Worm (Caenorhabditis elegans): ENCODE results near the gene sqt-3.

The sqt-3 gene

DNA sequence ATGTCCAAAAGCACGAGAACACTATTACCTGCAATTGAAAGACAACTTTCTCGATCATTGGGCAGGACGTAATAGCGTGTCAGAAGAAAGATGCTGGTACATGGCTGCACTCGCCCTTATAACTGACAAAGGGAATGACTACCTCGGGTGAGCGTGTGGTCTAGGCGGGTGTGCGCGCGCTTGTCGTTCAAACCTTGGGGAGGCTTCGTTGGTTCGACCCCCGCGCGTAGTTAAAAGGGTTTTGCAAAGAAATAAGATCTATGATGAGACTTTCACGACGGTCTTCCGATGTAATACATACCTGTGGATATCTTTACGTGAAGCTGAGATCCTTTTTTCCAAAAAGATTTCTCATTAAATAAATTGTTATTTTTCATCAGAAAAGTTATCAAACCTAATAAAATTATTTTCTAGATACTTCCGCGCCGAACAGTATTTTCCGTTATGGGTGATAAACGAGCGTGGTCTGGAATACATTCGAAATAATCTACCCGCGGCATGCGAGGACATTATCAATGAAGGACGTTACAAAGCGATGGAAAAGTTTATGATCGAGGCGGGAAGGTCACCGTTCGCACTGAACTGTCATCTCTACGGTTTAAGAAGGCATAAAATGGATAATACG is 49.0 kb upstream of the sqt-3 start (continued):
- TF ChIP-seq snpc-3.4 (tag; optimal IDR thresholded peaks at IDR 0.05), result peak; percentile 91
- peak; percentile 100 for TF ChIP-seq nhr-120 (GFP tag; IDR thresholded peaks at IDR 0.05)
- TF ChIP-seq repo-1 (tag; optimal IDR thresholded peaks at IDR 0.05), result peak; percentile 99
- peak; percentile 96 for TF ChIP-seq F39B2.1 (GFP tag; IDR thresholded peaks at IDR 0.05)
- TF ChIP-seq K11D2.4 (GFP tag; IDR thresholded peaks at IDR 0.05), result peak; percentile 93
- TF ChIP-seq sptf-2 (GFP tag; optimal IDR thresholded peaks at IDR 0.05), result peak; percentile 100
- peak; percentile 99 for TF ChIP-seq Y56A3A.18 (GFP tag; IDR thresholded peaks at IDR 0.05)
- peak; percentile 99 for TF ChIP-seq dpff-1 (tag; optimal IDR thresholded peaks at IDR 0.05)
- TF ChIP-seq akir-1 (GFP tag; optimal IDR thresholded peaks at IDR 0.05), result peak; percentile 89
- TF ChIP-seq ccch-3 (GFP tag; optimal IDR thresholded peaks at IDR 0.05), result peak; percentile 98
- TF ChIP-seq madf-8 (GFP tag; conservative IDR thresholded peaks at IDR 0.05), result peak; percentile 81
- peak; percentile 96 for TF ChIP-seq T07F8.4 (tag; optimal IDR thresholded peaks at IDR 0.05)
- TF ChIP-seq F55B11.4 (tag; optimal IDR thresholded peaks at IDR 0.05; ENCODE audit: borderline replicate concordance, insufficient read depth), result peak; percentile 58
- TF ChIP-seq cebp-1 (GFP tag; IDR thresholded peaks at IDR 0.05), result peak; percentile 87
- peak; percentile 94 for TF ChIP-seq cebp-1 (tag; optimal IDR thresholded peaks at IDR 0.05)
- peak; percentile 100 for TF ChIP-seq F57A8.1 (GFP tag; optimal IDR thresholded peaks at IDR 0.05)
- TF ChIP-seq zim-3 (tag; optimal IDR thresholded peaks at IDR 0.05), result peak; percentile 99
- peak; percentile 76 for TF ChIP-seq sdz-38 (tag; optimal IDR thresholded peaks at IDR 0.05)
- peak; percentile 96 for TF ChIP-seq somi-1 (GFP tag; optimal IDR thresholded peaks at IDR 0.05)
- peak; percentile 95 for TF ChIP-seq madf-3 (GFP tag; IDR thresholded peaks at IDR 0.05)
- peak; percentile 13 to 79 (median 70) for TF ChIP-seq lin-35 (GFP tag; optimal IDR thresholded peaks at IDR 0.05)
- TF ChIP-seq ztf-3 (GFP tag; optimal IDR thresholded peaks at IDR 0.05), result peak; percentile 87
- TF ChIP-seq D2030.7 (GFP tag; IDR thresholded peaks at IDR 0.05), result peak; percentile 90
- peak; percentile 80 for TF ChIP-seq ceh-91 (GFP tag; IDR thresholded peaks at IDR 0.05)
- TF ChIP-seq C17E4.6 (GFP tag; IDR thresholded peaks at IDR 0.05), result peak; percentile 96
- TF ChIP-seq madf-6 (GFP tag; IDR thresholded peaks at IDR 0.05), result peak; percentile 92
- peak; percentile 95 for TF ChIP-seq ztf-26 (tag; optimal IDR thresholded peaks at IDR 0.05)
- peak; percentile 82 for TF ChIP-seq egrh-3 (GFP tag; IDR thresholded peaks at IDR 0.05)
- TF ChIP-seq F33H1.4 (GFP tag; IDR thresholded peaks at IDR 0.05), result peak; percentile 74
- TF ChIP-seq madf-10 (tag; optimal IDR thresholded peaks at IDR 0.05), result peak; percentile 93
- TF ChIP-seq ceh-79 (tag; optimal IDR thresholded peaks at IDR 0.05), result peak; percentile 100
- TF ChIP-seq B0019.2 (GFP tag; conservative IDR thresholded peaks at IDR 0.05), result peak; percentile 89
- peak; percentile 100 for TF ChIP-seq fkh-3 (tag; optimal IDR thresholded peaks at IDR 0.05)
- TF ChIP-seq Y53F4B.3 (GFP tag; IDR thresholded peaks at IDR 0.05), result peak; percentile 90
- peak; percentile 49 for TF ChIP-seq efl-1 (GFP tag; optimal IDR thresholded peaks at IDR 0.05)
- TF ChIP-seq lir-1 (GFP tag; conservative IDR thresholded peaks at IDR 0.05), result peak; percentile 78; the same call in 1 of the 2 replicates
- TF ChIP-seq nhr-27 (tag; optimal IDR thresholded peaks at IDR 0.05), result peak; percentile 100
- TF ChIP-seq attf-6 (GFP tag; IDR thresholded peaks at IDR 0.05), result peak; percentile 92
- TF ChIP-seq ztf-6 (GFP tag; IDR thresholded peaks at IDR 0.05), result peak; percentile 95
- peak; percentile 100 for TF ChIP-seq cebp-2 (GFP tag; IDR thresholded peaks at IDR 0.05)
- TF ChIP-seq sea-2 (GFP tag; IDR thresholded peaks at IDR 0.05), result peak; percentile 99
- TF ChIP-seq hmg-1.2 (GFP tag; IDR thresholded peaks at IDR 0.05), result peak; percentile 91
- TF ChIP-seq let-526 (GFP tag; IDR thresholded peaks at IDR 0.05), result peak; percentile 97
- TF ChIP-seq zfh-2 (GFP tag; conservative IDR thresholded peaks at IDR 0.05), result peak; percentile 99
- TF ChIP-seq nhr-179 (tag; optimal IDR thresholded peaks at IDR 0.05), result peak; percentile 90
- peak; percentile 99 for TF ChIP-seq lin-26 (GFP tag; IDR thresholded peaks at IDR 0.05)
- peak; percentile 97 for TF ChIP-seq ceh-40 (GFP tag; IDR thresholded peaks at IDR 0.05)
